Worm (Caenorhabditis elegans) whole organism, L2 larva: ENCODE results near the gene C31E10.11.

Experiments
- C34F6.9 ChIP-seq: fragments of 150-350 bp; optimal IDR thresholded peaks from 2 replicates; lab custom pipeline; 2014; ENCODE audit warnings: missing biosample characterization, missing genetic modification characterization
- F13H6.1 ChIP-seq: sonication (generic microtip); optimal IDR thresholded peaks from 2 replicates; lab custom pipeline; 2016; ENCODE audit warnings: missing genetic modification characterization, missing compliant biosample characterization
- Y55F3AM.14 ChIP-seq: fragments of 200-800 bp; sonication (Bioruptor generic); optimal IDR thresholded peaks from 2 replicates; lab custom pipeline; 2018; ENCODE audit warnings: mild to moderate bottlenecking, missing genetic modification characterization, missing compliant biosample characterization
- ZK546.5 ChIP-seq: sonication (generic microtip); optimal IDR thresholded peaks from 2 replicates; lab custom pipeline; 2017; ENCODE audit warnings: missing biosample characterization, missing genetic modification characterization
- alr-1 ChIP-seq: fragments of 150-350 bp; optimal IDR thresholded peaks from 2 replicates; lab custom pipeline; 2014; ENCODE audit warnings: missing biosample characterization, missing genetic modification characterization
- aly-2 ChIP-seq: fragments of 150-350 bp; optimal IDR thresholded peaks from 2 replicates; lab custom pipeline; 2014; ENCODE audit warnings: missing biosample characterization, missing genetic modification characterization
- ama-1 ChIP-seq: fragments of 150-350 bp; optimal IDR thresholded peaks from 2 replicates; lab custom pipeline; 2018; ENCODE audit warnings: inconsistent platforms
- blmp-1 ChIP-seq: sonication (generic microtip); optimal IDR thresholded peaks from 2 replicates; lab custom pipeline; 2017; ENCODE audit warnings: missing genetic modification characterization, mild to moderate bottlenecking, missing compliant biosample characterization, antibody characterized with exemption, moderate library complexity; ENCODE audit not compliant: insufficient read depth
- ceh-82 ChIP-seq: fragments of 150-350 bp; optimal IDR thresholded peaks from 2 replicates; lab custom pipeline; 2014; ENCODE audit warnings: missing biosample characterization, missing genetic modification characterization
- crh-2 ChIP-seq: sonication (generic microtip); optimal IDR thresholded peaks from 2 replicates; lab custom pipeline; 2017; ENCODE audit warnings: missing biosample characterization, missing genetic modification characterization
- dmd-4 ChIP-seq: sonication (generic microtip); optimal IDR thresholded peaks from 2 replicates; lab custom pipeline; 2017; ENCODE audit warnings: missing biosample characterization, missing genetic modification characterization
- egl-27 ChIP-seq: sonication (generic microtip); optimal IDR thresholded peaks from 3 replicates; lab custom pipeline; 2017; ENCODE audit warnings: missing biosample characterization, missing genetic modification reagents, missing genetic modification characterization
- elt-3 ChIP-seq: sonication (generic microtip); optimal IDR thresholded peaks from 2 replicates; lab custom pipeline; 2017; ENCODE audit warnings: missing biosample characterization, missing genetic modification characterization
- fos-1 ChIP-seq: fragments of 150-350 bp; optimal IDR thresholded peaks from 2 replicates; lab custom pipeline; 2014; ENCODE audit warnings: missing biosample characterization, missing genetic modification characterization
- gmeb-1 ChIP-seq: fragments of 150-350 bp; optimal IDR thresholded peaks from 2 replicates; lab custom pipeline; 2014; ENCODE audit warnings: missing biosample characterization, missing genetic modification characterization
- lin-11 ChIP-seq: fragments of 150-350 bp; sonication (generic microtip); optimal IDR thresholded peaks from 2 replicates; lab custom pipeline; 2014; ENCODE audit warnings: missing biosample characterization, missing genetic modification characterization, inconsistent platforms, mixed read lengths
- lin-13 ChIP-seq: fragments of 150-350 bp; optimal IDR thresholded peaks from 2 replicates; lab custom pipeline; 2014; ENCODE audit warnings: missing biosample characterization, missing genetic modification reagents, missing genetic modification characterization
- lin-39 ChIP-seq: fragments of 150-350 bp; optimal IDR thresholded peaks from 2 replicates; lab custom pipeline; 2014; ENCODE audit warnings: missing biosample characterization, missing genetic modification reagents, missing genetic modification characterization
- lsy-2 ChIP-seq, 2 experiments: fragments of 150-350 bp in 1 of 2; sonication (generic microtip) in 1 of 2; optimal IDR thresholded peaks; 2 replicates each; lab custom pipeline; 2014 to 2017; ENCODE audit warnings: missing biosample characterization in 2 of 2, missing genetic modification characterization in 2 of 2
- mab-5 ChIP-seq: fragments of 150-350 bp; optimal IDR thresholded peaks from 2 replicates; lab custom pipeline; 2014; ENCODE audit warnings: missing biosample characterization, missing genetic modification characterization
- mbf-1 ChIP-seq: sonication (generic microtip); optimal IDR thresholded peaks from 2 replicates; lab custom pipeline; 2017; ENCODE audit warnings: missing biosample characterization, missing genetic modification characterization
- mdl-1 ChIP-seq, 2 experiments: fragments of 150-350 bp in 1 of 2; sonication (generic microtip) in 1 of 2; optimal IDR thresholded peaks; 2 replicates each; lab custom pipeline; 2017; ENCODE audit warnings: missing biosample characterization in 2 of 2, missing genetic modification characterization in 2 of 2
- nhr-10 ChIP-seq: sonication (generic microtip); optimal IDR thresholded peaks from 2 replicates; lab custom pipeline; 2017; ENCODE audit warnings: missing biosample characterization, missing genetic modification characterization
- nhr-11 ChIP-seq: fragments of 150-350 bp; optimal IDR thresholded peaks from 2 replicates; lab custom pipeline; 2014; ENCODE audit warnings: missing biosample characterization, missing genetic modification characterization
- nhr-129 ChIP-seq: fragments of 150-350 bp; optimal IDR thresholded peaks from 2 replicates; lab custom pipeline; 2014; ENCODE audit warnings: missing biosample characterization, missing genetic modification characterization
- nhr-21 ChIP-seq: fragments of 150-350 bp; optimal IDR thresholded peaks from 2 replicates; lab custom pipeline; 2014; ENCODE audit warnings: missing biosample characterization, missing genetic modification characterization
- nhr-23 ChIP-seq: fragments of 150-350 bp; optimal IDR thresholded peaks from 2 replicates; lab custom pipeline; 2014; ENCODE audit warnings: missing biosample characterization, missing genetic modification reagents, missing genetic modification characterization
- nhr-25 ChIP-seq: fragments of 150-350 bp; sonication (generic microtip); optimal IDR thresholded peaks from 3 replicates; lab custom pipeline; 2014; ENCODE audit warnings: missing biosample characterization, missing genetic modification characterization
- nhr-6 ChIP-seq: fragments of 150-350 bp; optimal IDR thresholded peaks from 2 replicates; lab custom pipeline; 2014; ENCODE audit warnings: missing biosample characterization, missing genetic modification characterization
- nhr-77 ChIP-seq: fragments of 150-350 bp; optimal IDR thresholded peaks from 2 replicates; lab custom pipeline; 2014; ENCODE audit warnings: missing biosample characterization, missing genetic modification characterization
- sem-4 ChIP-seq: fragments of 150-350 bp; optimal IDR thresholded peaks from 2 replicates; lab custom pipeline; 2014; ENCODE audit warnings: missing biosample characterization, missing genetic modification reagents, missing genetic modification characterization
- skn-1 ChIP-seq: sonication (generic microtip); optimal IDR thresholded peaks from 2 replicates; lab custom pipeline; 2017; ENCODE audit warnings: missing biosample characterization, missing genetic modification characterization
- sma-3 ChIP-seq: sonication (generic microtip); optimal IDR thresholded peaks from 2 replicates; lab custom pipeline; 2016; ENCODE audit warnings: missing genetic modification reagents, missing genetic modification characterization, missing compliant biosample characterization
- sma-9 ChIP-seq, 2 experiments: fragments of 150-350 bp in 1 of 2; sonication (generic microtip) in 1 of 2; optimal IDR thresholded peaks; 2 replicates each; lab custom pipeline; 2014 to 2016; ENCODE audit warnings: missing genetic modification characterization in 2 of 2, mild to moderate bottlenecking in 1 of 2, missing biosample characterization in 1 of 2, missing compliant biosample characterization in 1 of 2, missing genetic modification reagents in 1 of 2, moderate library complexity in 1 of 2
- snpc-4 ChIP-seq: fragments of 150-350 bp; optimal IDR thresholded peaks from 2 replicates; lab custom pipeline; 2014; ENCODE audit warnings: missing biosample characterization, missing genetic modification characterization
- unc-39 ChIP-seq: fragments of 150-350 bp; optimal IDR thresholded peaks from 2 replicates; lab custom pipeline; 2014; ENCODE audit warnings: missing biosample characterization, missing genetic modification characterization
- unc-55 ChIP-seq: fragments of 150-350 bp; sonication (generic microtip); optimal IDR thresholded peaks from 3 replicates; lab custom pipeline; 2014; ENCODE audit warnings: missing biosample characterization, missing genetic modification reagents, missing genetic modification characterization
- unc-62 ChIP-seq: fragments of 150-350 bp; optimal IDR thresholded peaks from 2 replicates; lab custom pipeline; 2014; ENCODE audit warnings: missing biosample characterization, missing genetic modification reagents, missing genetic modification characterization
- zag-1 ChIP-seq: fragments of 150-350 bp; optimal IDR thresholded peaks from 2 replicates; lab custom pipeline; 2014; ENCODE audit warnings: missing biosample characterization, missing genetic modification characterization
- ztf-1 ChIP-seq: fragments of 200-800 bp; sonication (Bioruptor generic); conservative IDR thresholded peaks from 2 replicates; pipeline ENCODE4 v1.3.6; 2022; ENCODE audit warnings: missing genetic modification characterization, missing compliant biosample characterization
- ztf-4 ChIP-seq: fragments of 150-350 bp; optimal IDR thresholded peaks from 2 replicates; lab custom pipeline; 2014; ENCODE audit warnings: missing biosample characterization, missing genetic modification characterization

The C31E10.11 gene

ce11 chrX:14029392-14029791 is 38.8 kb upstream of the C31E10.11 start:
- TF ChIP-seq ztf-4 (tag; lab: Kevin White, UChicago) (no peak), alr-1 (tag; lab: Kevin White, UChicago) (no peak), C34F6.9 (no peak), ZK546.5 (no peak), unc-62 (no peak), nhr-129 (no peak), mbf-1 (tag; lab: Kevin White, UChicago) (no peak), nhr-77 (tag; lab: Kevin White, UChicago) (no peak), unc-39 (tag; lab: Kevin White, UChicago) (no peak), nhr-10 (tag; lab: Kevin White, UChicago) (no peak), nhr-23 (tag; lab: Kevin White, UChicago) (no peak), unc-55 (GFP tag; lab: Kevin White, UChicago) (no peak), sma-3 (no peak), nhr-25 (tag; lab: Kevin White, UChicago) (no peak), nhr-6 (tag; lab: Kevin White, UChicago) (no peak), blmp-1 (tag; lab: Kevin White, UChicago) (no peak), Y55F3AM.14 (no peak)

ce11 chrX:14028492-14028891 is 37.9 kb upstream of the C31E10.11 start:
- no peak for TF ChIP-seq unc-62
- no peak for TF ChIP-seq aly-2
- TF ChIP-seq sma-3, result no peak
- TF ChIP-seq nhr-21 (tag; lab: Kevin White, UChicago), result no peak
- no peak for TF ChIP-seq Y55F3AM.14
- no peak for TF ChIP-seq C34F6.9
- TF ChIP-seq crh-2 (tag; lab: Kevin White, UChicago), result no peak
- TF ChIP-seq nhr-6 (tag; lab: Kevin White, UChicago), result no peak
- no peak for TF ChIP-seq lin-39 (tag; lab: Kevin White, UChicago)

- TF ChIP-seq ztf-1 (no peak), dmd-4 (tag; lab: Kevin White, UChicago) (no peak), gmeb-1 (tag; lab: Kevin White, UChicago) (no peak)
- TF ChIP-seq, all 48 proteins: peak for 0
Observed at ce11 chrX:14026893-14027292, 36.3 kb upstream of the C31E10.11 start.

- no peak for TF ChIP-seq zag-1
- TF ChIP-seq egl-27 (tag; lab: Kevin White, UChicago), result no peak
- peak; percentile 45 for TF ChIP-seq fos-1 (tag; lab: Kevin White, UChicago)
- TF ChIP-seq nhr-11 (tag; lab: Kevin White, UChicago), result no peak
- TF ChIP-seq F13H6.1, result peak; percentile 58
- peak; percentile 31 for TF ChIP-seq sma-9 (GFP tag; optimal IDR thresholded peaks at IDR 0.05; lab: Kevin White, UChicago)
- TF ChIP-seq sma-9 (tag; optimal IDR thresholded peaks at IDR 0.05; lab: Kevin White, UChicago), result no peak
Observed at ce11 chrX:14024400-14024953, 33.9 kb upstream of the C31E10.11 start.

- TF ChIP-seq unc-55 (GFP tag; lab: Kevin White, UChicago), result no peak
- no peak for TF ChIP-seq nhr-129
- TF ChIP-seq nhr-21 (tag; lab: Kevin White, UChicago), result no peak
- no peak for TF ChIP-seq C34F6.9
- TF ChIP-seq nhr-11 (tag; lab: Kevin White, UChicago), result no peak
- TF ChIP-seq mbf-1 (tag; lab: Kevin White, UChicago), result no peak
- no peak for TF ChIP-seq nhr-77 (tag; lab: Kevin White, UChicago)
- no peak for TF ChIP-seq skn-1 (tag; lab: Kevin White, UChicago)
- TF ChIP-seq mab-5 (tag; lab: Kevin White, UChicago), result no peak
- no peak for TF ChIP-seq lsy-2 (tag; optimal IDR thresholded peaks at IDR 0.05; lab: Kevin White, UChicago)
- TF ChIP-seq, all 48 proteins: peak for 0
Observed at ce11 chrX:14020290-14020689, 29.7 kb upstream of the C31E10.11 start, which contains the start of gene C04C11.1. TSS of gene C04C11.1 (plus strand) at chrX:14020590.

ce11 chrX:14016698-14017097 is 26.1 kb upstream of the C31E10.11 start:
- TF ChIP-seq F13H6.1 (peak; percentile 88), nhr-129 (peak; percentile 61), egl-27 (tag; lab: Kevin White, UChicago) (no peak), ceh-82 (tag; lab: Kevin White, UChicago) (peak; percentile 2), snpc-4 (no peak), unc-62 (no peak), lin-13 (GFP tag; lab: Kevin White, UChicago) (peak; percentile 65), skn-1 (tag; lab: Kevin White, UChicago) (no peak), lsy-2 (tag; optimal IDR thresholded peaks at IDR 0.05; lab: Kevin White, UChicago) (peak in 1 of 2 experiments; percentile 74), sem-4 (tag; lab: Kevin White, UChicago) (peak; percentile 4), nhr-10 (tag; lab: Kevin White, UChicago) (no peak), ama-1 (lab: Kevin White, UChicago) (no peak), elt-3 (tag; lab: Kevin White, UChicago) (no peak), mdl-1 (tag; optimal IDR thresholded peaks at IDR 0.05; lab: Kevin White, UChicago) (peak in 1 of 2 experiments; percentile 66), nhr-25 (tag; lab: Kevin White, UChicago) (no peak), aly-2 (no peak), sma-9 (GFP tag; optimal IDR thresholded peaks at IDR 0.05; lab: Kevin White, UChicago) (peak; percentile 76), sma-9 (tag; optimal IDR thresholded peaks at IDR 0.05; lab: Kevin White, UChicago) (no peak), mbf-1 (tag; lab: Kevin White, UChicago) (no peak), lin-11 (tag; lab: Kevin White, UChicago) (peak; percentile 15), nhr-23 (tag; lab: Kevin White, UChicago) (no peak), blmp-1 (tag; lab: Kevin White, UChicago) (no peak), nhr-11 (tag; lab: Kevin White, UChicago) (no peak)
